Fruit fly (Drosophila melanogaster) whole organism, prepupa: Measurements from ENCODE around the gene CG5639.

Experiments used
- CG11294 ChIP-seq: fragments of 200-800 bp; sonication (Bioruptor generic); IDR thresholded peaks from 2 replicates; pipeline ENCODE4 v1.3.6; 2022; ENCODE audit warnings: missing biosample characterization, missing genetic modification characterization
- CG9139 ChIP-seq: fragments of 200-800 bp; sonication (Bioruptor generic); optimal IDR thresholded peaks from 3 replicates; lab custom pipeline; 2017; ENCODE audit warnings: missing biosample characterization, mild to moderate bottlenecking, missing genetic modification characterization

- no peak for TF ChIP-seq CG11294
- TF ChIP-seq CG9139 (GFP tag; lab: Kevin White, UChicago) = no peak
Measured at dm6 chr3R:27580274-27581011, 15.5 kb downstream of the CG5639 start.
